ENCODE assay signal across 3 fruit fly cellular contexts in genomic region chr2L:21009310-21010119, dm6.
TF ChIP-seq lines count a peak whose summit lies in the region.

No protein-coding gene starts in this region.

TF ChIP-seq in whole organism, embryonic, 481 proteins besides CTCF, POLR2A, EP300 and RAD21 (continued from another document and continues in another):
- TF ChIP-seq CG11093 (GFP tag; IDR thresholded peaks at IDR 0.05; lab: Robert Waterston, UW), result peak; percentile 72; the same call in 2 of the 3 replicates
- peak; percentile 24 for TF ChIP-seq Jarid2 (GFP tag; optimal IDR thresholded peaks at IDR 0.05; lab: Kevin White, UChicago)
- no peak for TF ChIP-seq hkb (optimal IDR thresholded peaks at IDR 0.05; lab: Kevin White, UChicago)
- TF ChIP-seq hkb (GFP tag; IDR thresholded peaks at IDR 0.05; lab: Robert Waterston, UW), result peak; percentile 86
- TF ChIP-seq disco-r (GFP tag; optimal IDR thresholded peaks at IDR 0.05; lab: Kevin White, UChicago), result peak; percentile 37
- peak; percentile 69 for TF ChIP-seq CG8089 (GFP tag; optimal IDR thresholded peaks at IDR 0.05; lab: Kevin White, UChicago)
- TF ChIP-seq CG15073 (GFP tag; optimal IDR thresholded peaks at IDR 0.05; lab: Kevin White, UChicago), result peak; percentile 43
- TF ChIP-seq tup (GFP tag; optimal IDR thresholded peaks at IDR 0.05; lab: Kevin White, UChicago), result peak; percentile 39
- TF ChIP-seq CG5245 (GFP tag; optimal IDR thresholded peaks at IDR 0.05; lab: Kevin White, UChicago), result peak; percentile 86
- TF ChIP-seq CG13624 (GFP tag; optimal IDR thresholded peaks at IDR 0.05; lab: Kevin White, UChicago), result peak; percentile 12
- peak; percentile 97 for TF ChIP-seq lbe (GFP tag; optimal IDR thresholded peaks at IDR 0.05; lab: Kevin White, UChicago)
- TF ChIP-seq Gsc (GFP tag; IDR thresholded peaks at IDR 0.05; lab: Robert Waterston, UW), result peak; percentile 44; the same call in 1 of the 2 replicates
- TF ChIP-seq Trl (optimal IDR thresholded peaks at IDR 0.05; lab: Kevin White, UChicago), result no peak
- peak; percentile 78 for TF ChIP-seq Trl (GFP tag; optimal IDR thresholded peaks at IDR 0.05; lab: Kevin White, UChicago)
- TF ChIP-seq pfk (GFP tag; optimal IDR thresholded peaks at IDR 0.05; lab: Kevin White, UChicago), result no peak
- peak; percentile 77 for TF ChIP-seq CG1602 (GFP tag; optimal IDR thresholded peaks at IDR 0.05; lab: Kevin White, UChicago)
- TF ChIP-seq row (GFP tag; IDR thresholded peaks at IDR 0.05; lab: Robert Waterston, UW), result peak; percentile 80
- TF ChIP-seq sqz (GFP tag; optimal IDR thresholded peaks at IDR 0.05; lab: Kevin White, UChicago), result peak; percentile 66
- peak; percentile 56 for TF ChIP-seq CG11696 (GFP tag; IDR thresholded peaks at IDR 0.05; lab: Robert Waterston, UW)
- TF ChIP-seq BtbVII (GFP tag; optimal IDR thresholded peaks at IDR 0.05; lab: Kevin White, UChicago), result peak; percentile 45
- peak; percentile 58; the same call in 1 of the 3 replicates for TF ChIP-seq CG7357 (GFP tag; IDR thresholded peaks at IDR 0.05; lab: Robert Waterston, UW)
- TF ChIP-seq jing (GFP tag; optimal IDR thresholded peaks at IDR 0.05; lab: Kevin White, UChicago), result peak; percentile 75
- TF ChIP-seq Dp (GFP tag; optimal IDR thresholded peaks at IDR 0.05; lab: Kevin White, UChicago), result no peak
- peak; percentile 55; the same call in 3 of the 4 replicates for TF ChIP-seq Gug (GFP tag; IDR thresholded peaks at IDR 0.05; lab: Robert Waterston, UW)
- no peak for TF ChIP-seq grn (GFP tag; optimal IDR thresholded peaks at IDR 0.05; lab: Kevin White, UChicago)
- peak; percentile 81 for TF ChIP-seq Oli (tag; optimal IDR thresholded peaks at IDR 0.05; lab: Kevin White, UChicago)
- TF ChIP-seq CG17802 (tag; optimal IDR thresholded peaks at IDR 0.05; lab: Kevin White, UChicago), result peak; percentile 73
- TF ChIP-seq CG9876 (GFP tag; optimal IDR thresholded peaks at IDR 0.05; lab: Kevin White, UChicago), result no peak
- peak; percentile 62 for TF ChIP-seq Max (GFP tag; optimal IDR thresholded peaks at IDR 0.05; lab: Kevin White, UChicago)
- TF ChIP-seq mirr (GFP tag; optimal IDR thresholded peaks at IDR 0.05; lab: Kevin White, UChicago), result no peak
- peak; percentile 83 for TF ChIP-seq ken (GFP tag; IDR thresholded peaks at IDR 0.05; lab: Robert Waterston, UW)
- TF ChIP-seq CG6654 (GFP tag; optimal IDR thresholded peaks at IDR 0.05; lab: Kevin White, UChicago), result peak; percentile 34
- peak; percentile 87 for TF ChIP-seq CG6689 (GFP tag; IDR thresholded peaks at IDR 0.05; lab: Robert Waterston, UW)
- peak; percentile 83 for TF ChIP-seq Xbp1 (GFP tag; optimal IDR thresholded peaks at IDR 0.05; lab: Kevin White, UChicago)
- TF ChIP-seq tgo (GFP tag; IDR thresholded peaks at IDR 0.05; lab: Robert Waterston, UW), result peak; percentile 66; the same call in 2 of the 3 replicates
- TF ChIP-seq bcd (GFP tag; optimal IDR thresholded peaks at IDR 0.05; lab: Kevin White, UChicago), result peak; percentile 69
- TF ChIP-seq gce (GFP tag; IDR thresholded peaks at IDR 0.05; lab: Robert Waterston, UW), result peak; percentile 57; the same call in 2 of the 3 replicates
- TF ChIP-seq D19A (tag; optimal IDR thresholded peaks at IDR 0.05; lab: Kevin White, UChicago), result peak; percentile 82
- TF ChIP-seq zfh1 (GFP tag; IDR thresholded peaks at IDR 0.05; lab: Robert Waterston, UW), result peak; percentile 93
- TF ChIP-seq CG4360 (GFP tag; IDR thresholded peaks at IDR 0.05; lab: Robert Waterston, UW), result peak; percentile 65
- TF ChIP-seq ttk (GFP tag; IDR thresholded peaks at IDR 0.05; lab: Robert Waterston, UW), result peak; percentile 65; the same call in 1 of the 2 replicates
- peak; percentile 26 for TF ChIP-seq slou (GFP tag; optimal IDR thresholded peaks at IDR 0.05; lab: Kevin White, UChicago)
- peak; percentile 98 for TF ChIP-seq CG10979 (tag; optimal IDR thresholded peaks at IDR 0.05; lab: Kevin White, UChicago)

TF ChIP-seq in whole organism, prepupa, 60 proteins besides CTCF, POLR2A, EP300 and RAD21 (continued from another document):
- TF ChIP-seq cyc (GFP tag; optimal IDR thresholded peaks at IDR 0.05; lab: Kevin White, UChicago) (peak; percentile 98), CG34406 (GFP tag; optimal IDR thresholded peaks at IDR 0.05; lab: Kevin White, UChicago) (peak; percentile 98), dac (GFP tag; optimal IDR thresholded peaks at IDR 0.05; lab: Kevin White, UChicago) (peak; percentile 89), CG15336 (GFP tag; IDR thresholded peaks at IDR 0.05; lab: Robert Waterston, UW) (peak; percentile 95), Sox15 (GFP tag; optimal IDR thresholded peaks at IDR 0.05; lab: Kevin White, UChicago) (peak; percentile 97), Lpt (GFP tag; optimal IDR thresholded peaks at IDR 0.05; lab: Kevin White, UChicago) (peak; percentile 96), lz (GFP tag; optimal IDR thresholded peaks at IDR 0.05; lab: Kevin White, UChicago) (peak; percentile 98), CG6792 (GFP tag; optimal IDR thresholded peaks at IDR 0.05; lab: Kevin White, UChicago) (peak; percentile 99), CG11762 (GFP tag; optimal IDR thresholded peaks at IDR 0.05; lab: Kevin White, UChicago; ENCODE audit: insufficient read depth) (peak; percentile 98), CG8119 (GFP tag; IDR thresholded peaks at IDR 0.05; lab: Robert Waterston, UW) (peak; percentile 95), esn (GFP tag; optimal IDR thresholded peaks at IDR 0.05; lab: Kevin White, UChicago) (peak; percentile 99), CG9139 (GFP tag; optimal IDR thresholded peaks at IDR 0.05; lab: Kevin White, UChicago) (peak; percentile 96), Eip78C (GFP tag; lab: Kevin White, UChicago) (peak; percentile 100), CG32006 (GFP tag; optimal IDR thresholded peaks at IDR 0.05; lab: Kevin White, UChicago) (peak; percentile 96), CG10669 (GFP tag; optimal IDR thresholded peaks at IDR 0.05; lab: Kevin White, UChicago) (peak; percentile 99), Eip75B (GFP tag; optimal IDR thresholded peaks at IDR 0.05; lab: Kevin White, UChicago) (peak; percentile 99), CG10631 (GFP tag; optimal IDR thresholded peaks at IDR 0.05; lab: Kevin White, UChicago) (peak; percentile 99), CG6854 (GFP tag; optimal IDR thresholded peaks at IDR 0.05; lab: Kevin White, UChicago) (peak; percentile 96), pdm3 (GFP tag; optimal IDR thresholded peaks at IDR 0.05; lab: Kevin White, UChicago) (peak; percentile 98), CG8632 (GFP tag; optimal IDR thresholded peaks at IDR 0.05; lab: Kevin White, UChicago) (peak; percentile 99), Smox (GFP tag; optimal IDR thresholded peaks at IDR 0.05; lab: Kevin White, UChicago) (peak; percentile 98), CG3032 (tag; optimal IDR thresholded peaks at IDR 0.05; lab: Kevin White, UChicago) (peak; percentile 99), vri (GFP tag; optimal IDR thresholded peaks at IDR 0.05; lab: Kevin White, UChicago) (peak; percentile 98), topi (GFP tag; optimal IDR thresholded peaks at IDR 0.05; lab: Kevin White, UChicago) (peak; percentile 99), CG6276 (GFP tag; optimal IDR thresholded peaks at IDR 0.05; lab: Kevin White, UChicago) (peak; percentile 90), Gug (GFP tag; IDR thresholded peaks at IDR 0.05; lab: Robert Waterston, UW) (peak; percentile 91), CG1621 (tag; optimal IDR thresholded peaks at IDR 0.05; lab: Kevin White, UChicago) (peak; percentile 98), fd85E (GFP tag; optimal IDR thresholded peaks at IDR 0.05; lab: Kevin White, UChicago) (peak; percentile 96), Ets21C (GFP tag; optimal IDR thresholded peaks at IDR 0.05; lab: Kevin White, UChicago) (peak; percentile 96), svp (GFP tag; lab: Kevin White, UChicago) (peak; percentile 99), Hr38 (GFP tag; optimal IDR thresholded peaks at IDR 0.05; lab: Kevin White, UChicago) (no peak), Hr4 (GFP tag; optimal IDR thresholded peaks at IDR 0.05; lab: Kevin White, UChicago) (peak; percentile 94), acj6 (GFP tag; optimal IDR thresholded peaks at IDR 0.05; lab: Kevin White, UChicago) (peak; percentile 99), Hr39 (GFP tag; optimal IDR thresholded peaks at IDR 0.05; lab: Kevin White, UChicago) (peak; percentile 98), net (GFP tag; optimal IDR thresholded peaks at IDR 0.05; lab: Kevin White, UChicago) (peak; percentile 97), Met (GFP tag; optimal IDR thresholded peaks at IDR 0.05; lab: Kevin White, UChicago) (peak; percentile 99), Sox102F (GFP tag; optimal IDR thresholded peaks at IDR 0.05; lab: Kevin White, UChicago) (peak; percentile 98), CG8319 (GFP tag; optimal IDR thresholded peaks at IDR 0.05; lab: Kevin White, UChicago) (peak; percentile 98)

TF ChIP-seq in whole organism, wandering third instar larva, 38 proteins besides CTCF, POLR2A, EP300 and RAD21 (continued from another document):
- peak; percentile 97 for TF ChIP-seq tai (GFP tag; optimal IDR thresholded peaks at IDR 0.05; lab: Kevin White, UChicago)
- peak; percentile 41 for TF ChIP-seq sv (GFP tag; optimal IDR thresholded peaks at IDR 0.05; lab: Kevin White, UChicago)
- peak; percentile 99 for TF ChIP-seq OdsH (GFP tag; optimal IDR thresholded peaks at IDR 0.05; lab: Kevin White, UChicago)
- TF ChIP-seq Dif (GFP tag; optimal IDR thresholded peaks at IDR 0.05; lab: Kevin White, UChicago; ENCODE audit: partially characterized antibody), result peak; percentile 55
- TF ChIP-seq brk (GFP tag; optimal IDR thresholded peaks at IDR 0.05; lab: Kevin White, UChicago), result peak; percentile 98
- TF ChIP-seq N (GFP tag; optimal IDR thresholded peaks at IDR 0.05; lab: Kevin White, UChicago), result no peak
- peak; percentile 29 for TF ChIP-seq Dfd (GFP tag; optimal IDR thresholded peaks at IDR 0.05; lab: Kevin White, UChicago)
TF ChIP-seq in whole organism, wandering third instar larva: peak in this region for 28.
